Worm (Caenorhabditis elegans) whole organism, L1 larva: Measurements from ENCODE around the gene C17E7.12.

ENCODE experiments used
- C16A3.4 ChIP-seq: fragments of 150-350 bp; optimal IDR thresholded peaks from 2 replicates; lab custom pipeline; 2014; ENCODE audit warnings: missing biosample characterization, missing genetic modification characterization
- C34B4.2 ChIP-seq: sonication (generic microtip); optimal IDR thresholded peaks from 2 replicates; lab custom pipeline; 2017; ENCODE audit warnings: mild to moderate bottlenecking, missing genetic modification characterization, missing compliant biosample characterization
- Y116A8C.19 ChIP-seq: sonication (generic microtip); optimal IDR thresholded peaks from 2 replicates; lab custom pipeline; 2016; ENCODE audit warnings: missing compliant biosample characterization, missing genetic modification characterization, borderline replicate concordance
- alr-1 ChIP-seq: fragments of 200-800 bp; sonication (Bioruptor generic); optimal IDR thresholded peaks from 2 replicates; lab custom pipeline; 2018; ENCODE audit warnings: borderline replicate concordance, mild to moderate bottlenecking, missing genetic modification characterization, missing compliant biosample characterization
- ama-1 ChIP-seq: fragments of 150-350 bp; optimal IDR thresholded peaks from 2 replicates; lab custom pipeline; 2014
- ces-1 ChIP-seq: fragments of 150-350 bp; optimal IDR thresholded peaks from 2 replicates; lab custom pipeline; 2014; ENCODE audit warnings: missing biosample characterization, missing genetic modification reagents, missing genetic modification characterization
- dsc-1 ChIP-seq: sonication (generic microtip); optimal IDR thresholded peaks from 2 replicates; lab custom pipeline; 2016; ENCODE audit warnings: mild to moderate bottlenecking, missing genetic modification characterization, missing compliant biosample characterization
- efl-1 ChIP-seq, 4 experiments: fragments of 150-350 bp; optimal IDR thresholded peaks in 3 of 4; peaks in 1 of 4; 1 replicate in 1 of 4; 2 replicates in 3 of 4; lab custom pipeline; 2014; ENCODE audit warnings: missing biosample characterization in 2 of 4, missing genetic modification characterization in 2 of 4, missing genetic modification reagents in 2 of 4
- elt-2 ChIP-seq: sonication (generic microtip); optimal IDR thresholded peaks from 2 replicates; lab custom pipeline; 2016; ENCODE audit warnings: missing genetic modification characterization, mild to moderate bottlenecking, inconsistent platforms, missing compliant biosample characterization, missing genetic modification reagents
- elt-3 ChIP-seq, 6 experiments: fragments of 150-350 bp in 1 of 6; sonication (generic microtip); optimal IDR thresholded peaks; 2 replicates each; lab custom pipeline; 2017 to 2018; ENCODE audit warnings: missing biosample characterization in 6 of 6, missing genetic modification characterization in 6 of 6, inconsistent platforms in 1 of 6
- ets-5 ChIP-seq: fragments of 200-800 bp; sonication (Bioruptor generic); IDR thresholded peaks from 2 replicates; pipeline ENCODE4 v1.3.6; 2022; ENCODE audit warnings: missing genetic modification characterization, missing compliant biosample characterization
- fkh-10 ChIP-seq: sonication (generic microtip); optimal IDR thresholded peaks from 2 replicates; lab custom pipeline; 2017; ENCODE audit warnings: missing biosample characterization, missing genetic modification reagents, missing genetic modification characterization
- fkh-4 ChIP-seq: sonication (generic microtip); optimal IDR thresholded peaks from 2 replicates; lab custom pipeline; 2016; ENCODE audit warnings: missing compliant biosample characterization, missing genetic modification characterization, borderline replicate concordance
- hlh-4 ChIP-seq: sonication (generic microtip); optimal IDR thresholded peaks from 2 replicates; lab custom pipeline; 2016; ENCODE audit warnings: mild to moderate bottlenecking, missing genetic modification characterization, missing compliant biosample characterization
- isw-1 ChIP-seq: fragments of 200-800 bp; sonication (Bioruptor generic); IDR thresholded peaks from 2 replicates; pipeline ENCODE4 v1.3.6; 2022; ENCODE audit warnings: missing genetic modification characterization, missing compliant biosample characterization
- jun-1 ChIP-seq: fragments of 150-350 bp; optimal IDR thresholded peaks from 2 replicates; lab custom pipeline; 2014; ENCODE audit warnings: missing biosample characterization, missing genetic modification reagents, missing genetic modification characterization
- lin-14 ChIP-seq: fragments of 200-800 bp; sonication (Bioruptor generic); optimal IDR thresholded peaks from 2 replicates; lab custom pipeline; 2018; ENCODE audit warnings: mild to moderate bottlenecking, missing genetic modification characterization, moderate library complexity, missing compliant biosample characterization
- lin-15B ChIP-seq: fragments of 150-350 bp; sonication (generic microtip); optimal IDR thresholded peaks from 3 replicates; lab custom pipeline; 2014; ENCODE audit warnings: missing biosample characterization, missing genetic modification characterization
- lin-35 ChIP-seq, 2 experiments: fragments of 150-350 bp; optimal IDR thresholded peaks; 2 replicates each; lab custom pipeline; 2014; ENCODE audit warnings: missing biosample characterization in 2 of 2, missing genetic modification characterization in 2 of 2, missing genetic modification reagents in 2 of 2
- lin-39 ChIP-seq: fragments of 150-350 bp; optimal IDR thresholded peaks from 2 replicates; lab custom pipeline; 2014; ENCODE audit warnings: missing biosample characterization, missing genetic modification reagents, missing genetic modification characterization
- lir-3 ChIP-seq: sonication (generic microtip); optimal IDR thresholded peaks from 2 replicates; lab custom pipeline; 2016; ENCODE audit warnings: mild to moderate bottlenecking, missing genetic modification characterization, moderate library complexity, missing compliant biosample characterization; ENCODE audit not compliant: poor library complexity
- lsy-2 ChIP-seq, 2 experiments: fragments of 150-350 bp; optimal IDR thresholded peaks; 2 replicates each; lab custom pipeline; 2014; ENCODE audit warnings: missing biosample characterization in 2 of 2, missing genetic modification characterization in 2 of 2
- mdl-1 ChIP-seq, 2 experiments: fragments of 150-350 bp; optimal IDR thresholded peaks; 2 replicates each; lab custom pipeline; 2014 to 2017; ENCODE audit warnings: missing biosample characterization in 2 of 2, missing genetic modification characterization in 2 of 2, inconsistent platforms in 1 of 2
- nhr-11 ChIP-seq: fragments of 150-350 bp; optimal IDR thresholded peaks from 2 replicates; lab custom pipeline; 2014; ENCODE audit warnings: missing biosample characterization, missing genetic modification characterization
- nhr-12 ChIP-seq: sonication (generic microtip); optimal IDR thresholded peaks from 2 replicates; lab custom pipeline; 2017; ENCODE audit warnings: missing biosample characterization, missing genetic modification characterization
- nhr-237 ChIP-seq: fragments of 150-350 bp; optimal IDR thresholded peaks from 2 replicates; lab custom pipeline; 2014; ENCODE audit warnings: missing biosample characterization, missing genetic modification characterization
- nhr-47 ChIP-seq: sonication (generic microtip); optimal IDR thresholded peaks from 2 replicates; lab custom pipeline; 2016; ENCODE audit warnings: mild to moderate bottlenecking, missing genetic modification characterization, moderate library complexity, missing compliant biosample characterization
- nhr-76 ChIP-seq: sonication (generic microtip); optimal IDR thresholded peaks from 2 replicates; lab custom pipeline; 2017; ENCODE audit warnings: missing biosample characterization, missing genetic modification characterization
- nhr-77 ChIP-seq: fragments of 150-350 bp; optimal IDR thresholded peaks from 2 replicates; lab custom pipeline; 2014; ENCODE audit warnings: missing biosample characterization, missing genetic modification characterization
- nhr-85 ChIP-seq: sonication (generic microtip); peaks from one replicate; lab custom pipeline; 2016; ENCODE audit warnings: missing genetic modification characterization, inconsistent platforms, missing compliant biosample characterization
- nhr-90 ChIP-seq: sonication (generic microtip); optimal IDR thresholded peaks from 2 replicates; lab custom pipeline; 2016; ENCODE audit warnings: mild to moderate bottlenecking, missing genetic modification characterization, missing compliant biosample characterization; ENCODE audit not compliant: poor library complexity
- pag-3 ChIP-seq: sonication (generic microtip); optimal IDR thresholded peaks from 2 replicates; lab custom pipeline; 2017; ENCODE audit warnings: missing genetic modification characterization, mild to moderate bottlenecking, missing compliant biosample characterization, antibody characterized with exemption, borderline replicate concordance; ENCODE audit not compliant: insufficient read depth
- pax-3 ChIP-seq: fragments of 200-800 bp; sonication (Bioruptor generic); optimal IDR thresholded peaks from 2 replicates; lab custom pipeline; 2018; ENCODE audit warnings: mild to moderate bottlenecking, missing genetic modification characterization, moderate library complexity, missing compliant biosample characterization
- rnt-1 ChIP-seq: sonication (generic microtip); optimal IDR thresholded peaks from 2 replicates; lab custom pipeline; 2016; ENCODE audit warnings: mild to moderate bottlenecking, missing genetic modification characterization, moderate library complexity, missing compliant biosample characterization
- skn-1 ChIP-seq: fragments of 150-350 bp; optimal IDR thresholded peaks from 2 replicates; lab custom pipeline; 2014; ENCODE audit warnings: missing biosample characterization, missing genetic modification characterization
- snpc-4 ChIP-seq: fragments of 150-350 bp; optimal IDR thresholded peaks from 2 replicates; lab custom pipeline; 2014; ENCODE audit warnings: missing biosample characterization, missing genetic modification characterization
- sox-4 ChIP-seq: sonication (generic microtip); optimal IDR thresholded peaks from 2 replicates; lab custom pipeline; 2016; ENCODE audit warnings: missing genetic modification characterization, missing compliant biosample characterization
- swsn-7 ChIP-seq: sonication (generic microtip); optimal IDR thresholded peaks from 2 replicates; lab custom pipeline; 2016; ENCODE audit warnings: missing genetic modification characterization, missing compliant biosample characterization
- tbx-2 ChIP-seq: sonication (generic microtip); optimal IDR thresholded peaks from 2 replicates; lab custom pipeline; 2016; ENCODE audit warnings: missing genetic modification characterization, missing compliant biosample characterization
- unc-30 ChIP-seq: sonication (generic microtip); optimal IDR thresholded peaks from 2 replicates; lab custom pipeline; 2017; ENCODE audit warnings: missing biosample characterization, missing genetic modification characterization
- unc-98 ChIP-seq: fragments of 200-800 bp; sonication (Bioruptor generic); IDR thresholded peaks from 2 replicates; pipeline ENCODE4 v1.3.6; 2022; ENCODE audit warnings: missing genetic modification characterization, missing compliant biosample characterization
- ztf-4 ChIP-seq: fragments of 150-350 bp; optimal IDR thresholded peaks from 2 replicates; lab custom pipeline; 2014; ENCODE audit warnings: missing biosample characterization, missing genetic modification characterization

The C17E7.12 gene

DNA sequence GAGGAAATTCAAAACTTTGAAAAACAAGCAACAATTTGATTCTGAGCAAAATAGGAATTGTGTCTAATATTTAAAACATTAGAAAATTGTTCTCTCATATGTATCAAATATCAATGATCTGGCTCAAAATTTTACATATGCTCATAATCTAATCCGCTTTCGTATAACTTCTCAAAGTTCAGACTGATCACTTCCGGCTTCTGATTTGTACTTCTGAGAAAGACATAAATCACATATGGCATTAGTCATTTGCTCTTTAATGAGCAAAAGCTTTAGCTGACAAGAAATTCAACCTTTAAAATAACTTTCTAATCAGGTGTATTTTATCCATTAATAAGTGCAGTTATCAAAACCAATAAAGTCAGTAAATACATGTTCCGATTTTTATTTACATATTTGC, 35.9 kb downstream of the C17E7.12 start (continued):
- TF ChIP-seq alr-1 (tag; lab: Kevin White, UChicago) (no peak), nhr-237 (tag; lab: Kevin White, UChicago) (no peak), ztf-4 (tag; lab: Kevin White, UChicago) (no peak), lin-35 (GFP tag; optimal IDR thresholded peaks at IDR 0.05; lab: Kevin White, UChicago) (no peak), ama-1 (lab: Kevin White, UChicago) (no peak), pag-3 (tag; lab: Kevin White, UChicago) (no peak), nhr-47 (tag; lab: Kevin White, UChicago) (peak; percentile 76), nhr-77 (tag; lab: Kevin White, UChicago) (no peak), isw-1 (GFP tag; lab: Robert Waterston, UW) (no peak), skn-1 (tag; lab: Kevin White, UChicago) (no peak), sox-4 (tag; lab: Kevin White, UChicago) (peak; percentile 45), snpc-4 (no peak), hlh-4 (no peak), nhr-90 (tag; lab: Kevin White, UChicago) (no peak), C16A3.4 (tag; lab: Kevin White, UChicago) (no peak), tbx-2 (tag; lab: Kevin White, UChicago) (no peak), unc-30 (tag; lab: Kevin White, UChicago) (no peak), dsc-1 (tag; lab: Kevin White, UChicago) (peak; percentile 93), pax-3 (tag; lab: Kevin White, UChicago) (peak; percentile 17), ces-1 (no peak), fkh-4 (tag; lab: Kevin White, UChicago) (no peak), ets-5 (GFP tag; lab: Robert Waterston, UW) (no peak), lin-14 (peak; percentile 31), lin-15B (no peak), nhr-85 (tag; lab: Kevin White, UChicago) (no peak), nhr-12 (tag; lab: Kevin White, UChicago) (no peak), rnt-1 (tag; lab: Kevin White, UChicago) (no peak), swsn-7 (tag; lab: Kevin White, UChicago) (peak; percentile 21), Y116A8C.19 (no peak), unc-98 (no peak), jun-1 (tag; lab: Kevin White, UChicago) (no peak), mdl-1 (tag; optimal IDR thresholded peaks at IDR 0.05; lab: Kevin White, UChicago) (no peak), nhr-76 (no peak), lsy-2 (tag; optimal IDR thresholded peaks at IDR 0.05; lab: Kevin White, UChicago) (peak in 1 of 2 experiments; percentile 37), elt-3 (tag; optimal IDR thresholded peaks at IDR 0.05; lab: Kevin White, UChicago) (no peak), lir-3 (no peak), nhr-11 (tag; lab: Kevin White, UChicago) (peak; percentile 39), lin-39 (no peak)

DNA sequence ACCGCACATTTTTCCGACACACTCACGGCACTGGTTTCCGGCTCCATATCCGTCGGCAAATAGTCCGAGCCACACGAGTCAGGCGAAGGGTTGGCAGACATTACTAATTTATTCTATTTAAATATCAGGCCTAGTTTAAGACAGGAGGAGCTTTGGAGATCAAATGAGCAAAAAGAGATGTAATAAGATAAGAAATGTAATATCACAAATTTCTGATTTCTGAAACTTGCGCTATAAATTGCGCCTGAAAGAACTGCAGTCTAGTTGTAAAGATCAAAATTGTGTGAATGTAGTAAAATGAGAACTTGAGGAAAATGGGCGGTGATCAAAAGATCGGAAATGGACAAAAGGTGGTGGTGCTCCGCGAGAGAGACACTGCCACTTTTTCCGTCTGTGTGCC, 37.0 kb downstream of the C17E7.12 start, which contains the start of gene nhr-186:
Gene nhr-186, minus strand, starts transcription at position 101 of the 400 bp plus-strand sequence.
- peak; percentile 6 for TF ChIP-seq fkh-10 (GFP tag; lab: Kevin White, UChicago)
- no peak for TF ChIP-seq C34B4.2
- TF ChIP-seq efl-1 (optimal IDR thresholded peaks at IDR 0.05; lab: Kevin White, UChicago): no peak
- peak in 1 of 2 experiments; percentile 76 for TF ChIP-seq efl-1 (GFP tag; optimal IDR thresholded peaks at IDR 0.05 in 1 of 2; lab: Kevin White, UChicago)

DNA sequence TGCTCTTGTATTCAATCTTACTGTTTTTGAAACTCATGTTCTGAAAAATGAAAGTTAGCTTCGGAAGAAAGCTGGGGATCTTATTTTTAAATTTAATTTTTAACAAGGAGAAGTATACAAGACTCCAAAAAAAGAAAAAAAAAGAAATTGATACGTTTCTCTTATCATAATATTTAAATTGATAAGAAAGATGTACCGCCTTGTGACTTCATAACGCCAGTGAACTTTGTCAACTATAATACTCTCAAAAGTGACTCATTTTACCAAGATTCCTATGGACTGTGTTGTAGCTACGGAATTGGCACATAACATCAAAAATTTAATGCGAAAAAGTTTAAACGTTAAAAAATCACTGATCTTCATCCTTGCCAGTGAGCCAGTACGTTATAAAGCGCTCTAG, 40.1 kb downstream of the C17E7.12 start:
- TF ChIP-seq mdl-1 (tag; optimal IDR thresholded peaks at IDR 0.05; lab: Kevin White, UChicago) (no peak), elt-2 (tag; lab: Kevin White, UChicago) (peak; percentile 76)
